Fruit fly (Drosophila melanogaster) whole organism, embryonic: ENCODE data around the gene CG31928.

Experiments used
- Adf1 ChIP-seq: fragments of 200-800 bp; sonication (Bioruptor generic); IDR thresholded peaks from 2 replicates; pipeline ENCODE4 v1.3.6; 2022; ENCODE audit warnings: missing biosample characterization, missing genetic modification characterization
- B-H1 ChIP-seq: fragments of 200-800 bp; sonication (Bioruptor generic); IDR thresholded peaks from 3 replicates; pipeline ENCODE4 v1.3.6; 2022; ENCODE audit warnings: missing biosample characterization, missing genetic modification characterization
- CG10267 ChIP-seq: fragments of 200-800 bp; sonication (Bioruptor generic); optimal IDR thresholded peaks from 2 replicates; lab custom pipeline; 2018; ENCODE audit warnings: missing biosample characterization, mild to moderate bottlenecking, missing genetic modification characterization, moderate library complexity
- CG10959 ChIP-seq: fragments of 200-800 bp; sonication (Bioruptor generic); IDR thresholded peaks from 2 replicates; pipeline ENCODE4 v1.3.6; 2022; ENCODE audit warnings: missing biosample characterization, missing genetic modification characterization
- CG12071 ChIP-seq: fragments of 200-800 bp; sonication (Bioruptor generic); optimal IDR thresholded peaks from 3 replicates; lab custom pipeline; 2018; ENCODE audit warnings: missing biosample characterization, mild to moderate bottlenecking, missing genetic modification characterization
- CG14014 ChIP-seq: fragments of 200-800 bp; sonication (Bioruptor generic); IDR thresholded peaks from 2 replicates; pipeline ENCODE4 v1.3.6; 2022; ENCODE audit warnings: missing biosample characterization, missing genetic modification characterization
- CG14667 ChIP-seq: fragments of 200-800 bp; sonication (Bioruptor generic); IDR thresholded peaks from 2 replicates; pipeline ENCODE4 v1.3.6; 2022; ENCODE audit warnings: missing biosample characterization, missing genetic modification characterization
- CG1603 ChIP-seq: fragments of 200-800 bp; sonication (Bioruptor generic); optimal IDR thresholded peaks from 2 replicates; lab custom pipeline; 2019; ENCODE audit warnings: missing biosample characterization, mild to moderate bottlenecking, missing genetic modification characterization, moderate library complexity
- CG4820 ChIP-seq: fragments of 200-800 bp; sonication (Bioruptor generic); optimal IDR thresholded peaks from 3 replicates; lab custom pipeline; 2016; ENCODE audit warnings: missing biosample characterization, missing genetic modification characterization
- CG6654 ChIP-seq: fragments of 200-800 bp; sonication (Bioruptor generic); optimal IDR thresholded peaks from 2 replicates; lab custom pipeline; 2017; ENCODE audit warnings: missing biosample characterization, mild to moderate bottlenecking, missing genetic modification characterization
- Dp ChIP-seq: fragments of 200-800 bp; sonication (Bioruptor generic); optimal IDR thresholded peaks from 2 replicates; lab custom pipeline; 2018; ENCODE audit warnings: missing biosample characterization, mild to moderate bottlenecking, missing genetic modification characterization, moderate library complexity
- Drgx ChIP-seq: fragments of 200-800 bp; sonication (Bioruptor generic); IDR thresholded peaks from 2 replicates; pipeline ENCODE4 v1.3.6; 2022; ENCODE audit warnings: missing biosample characterization, missing genetic modification characterization
- E2f2 ChIP-seq: fragments of 200-800 bp; sonication (Bioruptor generic); IDR thresholded peaks from 2 replicates; pipeline ENCODE4 v1.3.6; 2022; ENCODE audit warnings: missing biosample characterization, missing genetic modification characterization
- Ets65A ChIP-seq: fragments of 200-800 bp; sonication (Bioruptor generic); peaks from one replicate; lab custom pipeline; 2016; ENCODE audit warnings: missing biosample characterization, missing genetic modification characterization
- Ets97D ChIP-seq: fragments of 200-800 bp; sonication (Bioruptor generic); optimal IDR thresholded peaks from 3 replicates; lab custom pipeline; 2016; ENCODE audit warnings: missing biosample characterization, missing genetic modification characterization
- Gug ChIP-seq: fragments of 200-800 bp; sonication (Bioruptor generic); IDR thresholded peaks from 4 replicates; pipeline ENCODE4 v1.3.6; 2022; ENCODE audit warnings: missing biosample characterization, missing genetic modification characterization
- MBD-R2 ChIP-seq: fragments of 200-800 bp; sonication (Bioruptor generic); IDR thresholded peaks from 2 replicates; pipeline ENCODE4 v1.3.6; 2022; ENCODE audit warnings: missing biosample characterization, missing genetic modification characterization
- Med ChIP-seq: fragments of 200-800 bp; sonication (Bioruptor generic); peaks from one replicate; lab custom pipeline; 2016; ENCODE audit warnings: missing biosample characterization, missing genetic modification characterization, mild to moderate bottlenecking, inconsistent platforms, moderate library complexity
- Myb ChIP-seq: fragments of 200-800 bp; sonication (Bioruptor generic); optimal IDR thresholded peaks from 2 replicates; lab custom pipeline; 2016; ENCODE audit warnings: missing biosample characterization, missing genetic modification characterization
- Ravus ChIP-seq: fragments of 200-800 bp; sonication (Bioruptor generic); IDR thresholded peaks from 2 replicates; pipeline ENCODE4 v1.3.6; 2022; ENCODE audit warnings: missing biosample characterization, missing genetic modification characterization
- Xrp1 ChIP-seq: fragments of 200-800 bp; sonication (Bioruptor generic); IDR thresholded peaks from 2 replicates; pipeline ENCODE4 v1.3.6; 2022; ENCODE audit warnings: missing biosample characterization, missing genetic modification characterization
- ab ChIP-seq: fragments of 200-800 bp; sonication (Bioruptor generic); optimal IDR thresholded peaks from 2 replicates; lab custom pipeline; 2016; ENCODE audit warnings: missing biosample characterization, missing genetic modification characterization
- ap ChIP-seq: fragments of 200-800 bp; sonication (Bioruptor generic); IDR thresholded peaks from 2 replicates; pipeline ENCODE4 v1.3.6; 2022; ENCODE audit warnings: missing biosample characterization, missing genetic modification characterization
- chif ChIP-seq, 2 experiments: fragments of 200-800 bp; sonication (Bioruptor generic); optimal IDR thresholded peaks; 3 replicates each; lab custom pipeline; 2016; ENCODE audit warnings: missing biosample characterization in 2 of 2, missing genetic modification characterization in 2 of 2
- crp ChIP-seq, 2 experiments: fragments of 200-800 bp; sonication (Bioruptor generic); optimal IDR thresholded peaks; 2 replicates in 1 of 2; 3 replicates in 1 of 2; lab custom pipeline; 2017; ENCODE audit warnings: missing biosample characterization in 2 of 2, missing genetic modification characterization in 2 of 2, mild to moderate bottlenecking in 1 of 2, moderate library complexity in 1 of 2
- eve ChIP-seq, 2 experiments: fragments of >200 bp; optimal IDR thresholded peaks; 2 replicates each; lab custom pipeline; 2017; ENCODE audit warnings: missing biosample characterization in 2 of 2, missing genetic modification characterization in 2 of 2
- fru ChIP-seq: fragments of >200 bp; optimal IDR thresholded peaks from 2 replicates; lab custom pipeline; 2017
- insv ChIP-seq, 2 experiments: fragments of 200-800 bp; sonication (Bioruptor generic); optimal IDR thresholded peaks; 3 replicates each; lab custom pipeline; 2016 to 2018; ENCODE audit warnings: missing biosample characterization in 2 of 2, missing genetic modification characterization in 2 of 2
- knrl ChIP-seq: fragments of 200-800 bp; sonication (Bioruptor generic); IDR thresholded peaks from 3 replicates; pipeline ENCODE4 v1.3.6; 2022; ENCODE audit warnings: missing biosample characterization, missing genetic modification characterization; ENCODE audit not compliant: partially characterized antibody
- lab ChIP-seq: fragments of 200-800 bp; sonication (Bioruptor generic); optimal IDR thresholded peaks from 3 replicates; lab custom pipeline; 2017; ENCODE audit warnings: missing biosample characterization, missing genetic modification characterization, mild to moderate bottlenecking, moderate library complexity, missing genetic modification reagents
- peb ChIP-seq: fragments of 200-800 bp; sonication (Bioruptor generic); IDR thresholded peaks from 2 replicates; pipeline ENCODE4 v1.3.6; 2022; ENCODE audit warnings: missing biosample characterization, missing genetic modification characterization
- prd ChIP-seq, 3 experiments: fragments of >200 bp in 2 of 3; fragments of 200-800 bp in 1 of 3; sonication (Bioruptor generic) in 1 of 3; optimal IDR thresholded peaks in 2 of 3; IDR thresholded peaks in 1 of 3; 2 replicates in 2 of 3; 3 replicates in 1 of 3; pipeline versions ENCODE4 v1.3.6 to Lab custom; 2017 to 2022; ENCODE audit warnings: missing biosample characterization in 1 of 3, missing genetic modification characterization in 1 of 3
- pzg ChIP-seq: fragments of 200-800 bp; sonication (Bioruptor generic); optimal IDR thresholded peaks from 3 replicates; lab custom pipeline; 2018; ENCODE audit warnings: missing biosample characterization, mild to moderate bottlenecking, missing genetic modification characterization, moderate library complexity
- salm ChIP-seq: fragments of 200-800 bp; sonication (Bioruptor generic); optimal IDR thresholded peaks from 2 replicates; lab custom pipeline; 2018; ENCODE audit warnings: missing biosample characterization, mild to moderate bottlenecking, missing genetic modification characterization
- sens ChIP-seq: fragments of 200-800 bp; sonication (Bioruptor generic); peaks from one replicate; lab custom pipeline; 2016; ENCODE audit warnings: missing biosample characterization, missing genetic modification characterization
- sens-2 ChIP-seq: fragments of 200-800 bp; sonication (Bioruptor generic); IDR thresholded peaks from 2 replicates; pipeline ENCODE4 v1.3.6; 2022; ENCODE audit warnings: missing biosample characterization, missing genetic modification characterization
- sisA ChIP-seq: fragments of 200-800 bp; sonication (Bioruptor generic); IDR thresholded peaks from 2 replicates; pipeline ENCODE4 v1.3.6; 2022; ENCODE audit warnings: missing biosample characterization, missing genetic modification characterization
- ssp ChIP-seq: fragments of 200-800 bp; sonication (Bioruptor generic); IDR thresholded peaks from 2 replicates; pipeline ENCODE4 v1.3.6; 2022; ENCODE audit warnings: missing biosample characterization, missing genetic modification characterization
- stwl ChIP-seq: fragments of 200-800 bp; sonication (Bioruptor generic); optimal IDR thresholded peaks from 3 replicates; lab custom pipeline; 2018; ENCODE audit warnings: missing biosample characterization, mild to moderate bottlenecking, missing genetic modification characterization, moderate library complexity
- zen ChIP-seq: fragments of 200-800 bp; sonication (Bioruptor generic); optimal IDR thresholded peaks from 3 replicates; lab custom pipeline; 2018; ENCODE audit warnings: missing biosample characterization, mild to moderate bottlenecking, missing genetic modification characterization, moderate library complexity
- zen2 ChIP-seq: fragments of 200-800 bp; sonication (Bioruptor generic); IDR thresholded peaks from 3 replicates; pipeline ENCODE4 v1.3.6; 2022; ENCODE audit warnings: missing biosample characterization, missing genetic modification characterization; ENCODE audit not compliant: partially characterized antibody

CG31928 gene

DNA sequence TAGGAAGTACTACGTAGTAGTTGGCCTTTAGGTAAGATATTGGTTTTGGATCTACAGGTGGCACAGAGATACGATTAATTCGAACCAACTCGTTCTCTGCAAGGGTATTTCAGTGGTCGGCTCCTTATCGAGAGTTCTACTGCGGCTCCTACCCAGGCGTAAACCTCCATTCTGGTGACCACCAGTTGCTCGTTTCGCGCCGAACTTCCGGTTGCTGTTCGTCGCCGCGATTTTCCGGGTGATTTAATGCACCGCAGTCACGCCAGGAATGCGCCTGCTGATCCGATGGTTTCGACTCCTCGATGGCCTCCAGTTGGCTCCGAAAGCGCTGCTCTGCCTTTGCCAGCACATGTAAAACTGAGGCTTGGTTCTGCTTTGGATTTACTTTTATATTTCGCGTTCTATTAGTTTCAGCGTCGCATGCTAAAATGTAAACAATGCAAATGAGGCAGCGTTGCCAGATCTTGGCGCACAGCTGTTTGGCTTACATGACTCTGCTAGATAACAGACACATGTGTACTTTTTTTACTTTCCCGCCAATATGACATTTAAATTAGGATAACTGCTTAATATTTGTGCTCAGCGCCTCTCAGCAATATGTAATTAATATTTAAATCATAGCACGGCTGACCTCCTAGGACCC, 10.5 kb downstream of the CG31928 start, which contains the start of gene CG7420 (continued):
- TF ChIP-seq Ets97D = peak; percentile 11
- peak; percentile 28 for TF ChIP-seq CG10267 (tag; lab: Kevin White, UChicago)
- TF ChIP-seq Dp (GFP tag; lab: Kevin White, UChicago) = peak; percentile 77
- no peak for TF ChIP-seq B-H1 (GFP tag; lab: Robert Waterston, UW)
- no peak for TF ChIP-seq insv (GFP tag; optimal IDR thresholded peaks at IDR 0.05; lab: Kevin White, UChicago)
- TF ChIP-seq CG6654 (GFP tag; lab: Kevin White, UChicago) = no peak
- TF ChIP-seq Med (GFP tag; lab: Kevin White, UChicago) = peak; percentile 70
- TF ChIP-seq salm (tag; lab: Kevin White, UChicago) = no peak
- TF ChIP-seq MBD-R2 = peak; percentile 86
- TF ChIP-seq peb (GFP tag; lab: Robert Waterston, UW) = no peak
- TF ChIP-seq lab (GFP tag; lab: Kevin White, UChicago) = no peak
- TF ChIP-seq crp (GFP tag; optimal IDR thresholded peaks at IDR 0.05; lab: Kevin White, UChicago) = peak; percentile 43 to 89
- TF ChIP-seq CG14014 (GFP tag; lab: Robert Waterston, UW) = no peak

DNA sequence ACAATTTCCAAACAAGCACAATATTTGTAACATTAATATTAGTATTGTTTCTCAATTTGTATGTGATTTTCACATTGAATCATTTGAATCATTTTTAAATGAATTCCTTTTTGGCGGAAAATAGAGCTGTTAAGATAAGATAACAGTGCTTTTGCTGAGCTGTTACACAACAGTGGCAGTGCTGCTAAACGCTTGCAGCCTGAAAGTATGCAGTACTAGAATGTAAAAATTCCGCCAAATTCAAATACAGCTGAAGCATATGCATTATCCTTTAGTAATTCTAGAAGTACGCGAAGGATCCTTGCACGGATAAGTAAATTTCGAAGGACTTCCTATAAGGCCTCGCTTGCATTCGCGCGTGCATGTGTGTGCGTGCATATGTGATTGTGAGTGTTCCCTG, 12.2 kb downstream of the CG31928 start:
- TF ChIP-seq Myb (GFP tag; lab: Kevin White, UChicago) (no peak), Med (GFP tag; lab: Kevin White, UChicago) (peak; percentile 62), ssp (GFP tag; lab: Robert Waterston, UW) (no peak), crp (GFP tag; optimal IDR thresholded peaks at IDR 0.05; lab: Kevin White, UChicago) (peak in 1 of 2 experiments; percentile 51), Ravus (GFP tag; lab: Robert Waterston, UW) (no peak), ap (no peak), Gug (no peak), E2f2 (GFP tag; lab: Robert Waterston, UW) (peak; percentile 93), ab (no peak), stwl (tag; lab: Kevin White, UChicago) (peak; percentile 54), fru (no peak), pzg (GFP tag; lab: Kevin White, UChicago) (peak; percentile 26), zen2 (GFP tag; lab: Robert Waterston, UW) (no peak), CG10267 (tag; lab: Kevin White, UChicago) (peak; percentile 88), sens (peak; percentile 65), Dp (GFP tag; lab: Kevin White, UChicago) (peak; percentile 87)

DNA sequence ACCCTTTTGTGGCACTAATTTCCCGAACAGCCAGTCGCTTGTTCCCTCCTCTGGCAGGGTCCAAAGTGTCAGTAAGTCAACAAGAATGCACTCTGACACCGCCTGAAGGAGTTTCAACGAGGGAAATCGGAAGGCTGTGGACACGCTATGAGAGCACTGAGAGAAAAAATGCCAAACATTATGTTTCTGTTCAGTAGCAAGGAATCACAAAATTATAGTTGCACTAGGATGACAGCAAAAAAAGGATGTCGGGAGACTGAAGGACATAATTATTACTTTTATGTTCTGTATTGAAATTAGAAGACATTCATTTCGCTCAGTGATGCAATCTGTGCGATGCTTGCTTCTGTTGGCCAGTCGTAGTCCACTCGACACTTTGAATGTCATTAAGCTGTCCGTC, 17.7 kb downstream of the CG31928 start:
- no peak for TF ChIP-seq knrl (GFP tag; lab: Robert Waterston, UW)
- TF ChIP-seq CG10959 (GFP tag; lab: Robert Waterston, UW) = peak; percentile 8; the same call in 1 of the 2 replicates
- peak; percentile 41; the same call in 1 of the 2 replicates for TF ChIP-seq Xrp1 (GFP tag; lab: Robert Waterston, UW)
- TF ChIP-seq eve (GFP tag; optimal IDR thresholded peaks at IDR 0.05; lab: Kevin White, UChicago) = peak in 1 of 2 experiments; percentile 10
- TF ChIP-seq Ets65A = peak; percentile 88
- no peak for TF ChIP-seq Adf1 (GFP tag; lab: Robert Waterston, UW)
- 0 out of 2 replicates have a peak, but pooled peaks have one; percentile 7 for TF ChIP-seq CG14667
- no peak for TF ChIP-seq ap
- TF ChIP-seq prd (optimal IDR thresholded peaks at IDR 0.05; lab: Kevin White, UChicago) = no peak
- peak; percentile 76; the same call in 2 of the 3 replicates for TF ChIP-seq prd (GFP tag; IDR thresholded peaks at IDR 0.05; lab: Robert Waterston, UW)
- TF ChIP-seq sens-2 = peak; percentile 18; the same call in 1 of the 2 replicates
- peak; percentile 15 for TF ChIP-seq CG1603 (tag; lab: Kevin White, UChicago)
- TF ChIP-seq zen (tag; lab: Kevin White, UChicago) = peak; percentile 24
- TF ChIP-seq CG4820 (GFP tag; lab: Kevin White, UChicago) = no peak
- TF ChIP-seq sisA (GFP tag; lab: Robert Waterston, UW) = peak; percentile 21; the same call in 1 of the 2 replicates
- TF ChIP-seq CG12071 = no peak
- TF ChIP-seq Drgx (GFP tag; lab: Robert Waterston, UW) = peak; percentile 41; the same call in 1 of the 2 replicates
- peak in 1 of 2 experiments; percentile 12 for TF ChIP-seq chif (GFP tag; optimal IDR thresholded peaks at IDR 0.05; lab: Kevin White, UChicago)
